Worm (Caenorhabditis elegans) whole organism, late embryonic: ENCODE data around the gene spch-1.

Experiments
- K02D7.2 ChIP-seq: sonication (generic microtip); optimal IDR thresholded peaks from 2 replicates; lab custom pipeline; 2017; ENCODE audit warnings: mild to moderate bottlenecking, missing genetic modification characterization, missing compliant biosample characterization
- K09A11.1 ChIP-seq: sonication (generic microtip); optimal IDR thresholded peaks from 2 replicates; lab custom pipeline; 2017; ENCODE audit warnings: antibody characterized with exemption, mild to moderate bottlenecking, missing genetic modification characterization, missing compliant biosample characterization; ENCODE audit not compliant: insufficient read depth
- Y22D7AL.16 ChIP-seq: sonication (generic microtip); optimal IDR thresholded peaks from 2 replicates; lab custom pipeline; 2016; ENCODE audit warnings: missing genetic modification characterization, missing compliant biosample characterization
- ahr-1 ChIP-seq: sonication (generic microtip); optimal IDR thresholded peaks from 2 replicates; lab custom pipeline; 2016; ENCODE audit warnings: missing genetic modification characterization, missing compliant biosample characterization
- ama-1 ChIP-seq: fragments of 150-350 bp; optimal IDR thresholded peaks from 2 replicates; lab custom pipeline; 2014
- ceh-14 ChIP-seq: sonication (generic microtip); optimal IDR thresholded peaks from 2 replicates; lab custom pipeline; 2016; ENCODE audit warnings: missing genotype, missing genetic modification characterization, missing compliant biosample characterization
- ceh-19 ChIP-seq: fragments of 200-800 bp; sonication (Bioruptor generic); optimal IDR thresholded peaks from 2 replicates; lab custom pipeline; 2018; ENCODE audit warnings: mild to moderate bottlenecking, missing genetic modification characterization, missing compliant biosample characterization
- ceh-24 ChIP-seq: sonication (generic microtip); optimal IDR thresholded peaks from 2 replicates; lab custom pipeline; 2016; ENCODE audit warnings: mild to moderate bottlenecking, missing genetic modification characterization, missing compliant biosample characterization
- ceh-31 ChIP-seq: sonication (generic microtip); optimal IDR thresholded peaks from 2 replicates; lab custom pipeline; 2016; ENCODE audit warnings: missing genetic modification characterization, missing compliant biosample characterization
- ceh-45 ChIP-seq: fragments of 200-800 bp; sonication (Bioruptor generic); IDR thresholded peaks from 2 replicates; pipeline ENCODE4 v1.3.6; 2022; ENCODE audit warnings: missing genetic modification reagents, missing genetic modification characterization, missing compliant biosample characterization
- ceh-48 ChIP-seq: sonication (generic microtip); optimal IDR thresholded peaks from 2 replicates; lab custom pipeline; 2016; ENCODE audit warnings: missing genetic modification characterization, inconsistent platforms, missing compliant biosample characterization
- ceh-9 ChIP-seq: sonication (generic microtip); optimal IDR thresholded peaks from 2 replicates; lab custom pipeline; 2016; ENCODE audit warnings: mild to moderate bottlenecking, missing genetic modification characterization, inconsistent platforms, missing compliant biosample characterization
- che-1 ChIP-seq: sonication (generic microtip); optimal IDR thresholded peaks from 2 replicates; lab custom pipeline; 2016; ENCODE audit warnings: mild to moderate bottlenecking, missing genetic modification characterization, missing compliant biosample characterization
- elt-2 ChIP-seq: sonication (generic microtip); optimal IDR thresholded peaks from 2 replicates; lab custom pipeline; 2016; ENCODE audit warnings: missing genetic modification reagents, missing genetic modification characterization, missing compliant biosample characterization
- elt-4 ChIP-seq: sonication (generic microtip); optimal IDR thresholded peaks from 2 replicates; lab custom pipeline; 2016; ENCODE audit warnings: missing genetic modification characterization, missing compliant biosample characterization
- eyg-1 ChIP-seq: sonication (generic microtip); optimal IDR thresholded peaks from 2 replicates; lab custom pipeline; 2016; ENCODE audit warnings: missing genotype, missing genetic modification characterization, missing compliant biosample characterization
- fax-1 ChIP-seq: sonication (generic microtip); optimal IDR thresholded peaks from 2 replicates; lab custom pipeline; 2016; ENCODE audit warnings: missing genotype, missing genetic modification characterization, missing compliant biosample characterization
- fkh-10 ChIP-seq: fragments of 150-350 bp; optimal IDR thresholded peaks from 2 replicates; lab custom pipeline; 2014; ENCODE audit warnings: missing biosample characterization, missing genetic modification reagents, missing genetic modification characterization
- fkh-6 ChIP-seq: sonication (generic microtip); optimal IDR thresholded peaks from 2 replicates; lab custom pipeline; 2016; ENCODE audit warnings: missing genetic modification characterization, missing compliant biosample characterization
- gmeb-2 ChIP-seq: sonication (generic microtip); optimal IDR thresholded peaks from 2 replicates; lab custom pipeline; 2016; ENCODE audit warnings: missing genetic modification characterization, inconsistent platforms, missing compliant biosample characterization
- hlh-13 ChIP-seq: fragments of 200-800 bp; sonication (Bioruptor generic); optimal IDR thresholded peaks from 2 replicates; lab custom pipeline; 2018; ENCODE audit warnings: mild to moderate bottlenecking, missing genetic modification characterization, missing compliant biosample characterization
- hlh-30 ChIP-seq: sonication (generic microtip); optimal IDR thresholded peaks from 2 replicates; lab custom pipeline; 2017; ENCODE audit warnings: antibody characterized with exemption, missing genetic modification characterization, missing compliant biosample characterization; ENCODE audit not compliant: insufficient read depth
- hlh-6 ChIP-seq: sonication (generic microtip); optimal IDR thresholded peaks from 2 replicates; lab custom pipeline; 2016; ENCODE audit warnings: missing genotype, missing genetic modification characterization, missing compliant biosample characterization
- lim-6 ChIP-seq: sonication (generic microtip); optimal IDR thresholded peaks from 2 replicates; lab custom pipeline; 2016; ENCODE audit warnings: missing genetic modification characterization, missing compliant biosample characterization
- madf-2 ChIP-seq: sonication (generic microtip); optimal IDR thresholded peaks from 2 replicates; lab custom pipeline; 2017; ENCODE audit warnings: missing genetic modification characterization, missing compliant biosample characterization
- nhr-232 ChIP-seq: sonication (generic microtip); optimal IDR thresholded peaks from 2 replicates; lab custom pipeline; 2016; ENCODE audit warnings: missing genetic modification characterization, missing compliant biosample characterization
- pag-3 ChIP-seq: sonication (generic microtip); optimal IDR thresholded peaks from 2 replicates; lab custom pipeline; 2016; ENCODE audit warnings: missing compliant biosample characterization, missing genetic modification characterization, borderline replicate concordance
- pha-2 ChIP-seq: sonication (generic microtip); optimal IDR thresholded peaks from 2 replicates; lab custom pipeline; 2017; ENCODE audit warnings: mild to moderate bottlenecking, missing genetic modification characterization, missing compliant biosample characterization
- pha-4 ChIP-seq: fragments of 150-350 bp; optimal IDR thresholded peaks from 2 replicates; lab custom pipeline; 2018; ENCODE audit warnings: missing biosample characterization, missing genetic modification reagents, missing genetic modification characterization
- pros-1 ChIP-seq: fragments of 150-350 bp; optimal IDR thresholded peaks from 2 replicates; lab custom pipeline; 2014; ENCODE audit warnings: missing biosample characterization, missing genetic modification reagents, missing genetic modification characterization
- sdc-2 ChIP-seq: sonication (generic microtip); optimal IDR thresholded peaks from 2 replicates; lab custom pipeline; 2016; ENCODE audit warnings: missing genotype, missing genetic modification characterization, missing compliant biosample characterization
- sox-2 ChIP-seq: fragments of 200-800 bp; sonication (Bioruptor generic); IDR thresholded peaks from 2 replicates; pipeline ENCODE4 v1.3.6; 2022; ENCODE audit warnings: missing genetic modification reagents, missing genetic modification characterization, missing compliant biosample characterization
- tbx-2 ChIP-seq: sonication (generic microtip); optimal IDR thresholded peaks from 2 replicates; lab custom pipeline; 2016; ENCODE audit warnings: missing genetic modification characterization, missing compliant biosample characterization
- unc-3 ChIP-seq, 2 experiments: fragments of 200-800 bp in 1 of 2; sonication (Bioruptor generic) in 1 of 2; sonication (generic microtip) in 1 of 2; conservative IDR thresholded peaks in 1 of 2; optimal IDR thresholded peaks in 1 of 2; 2 replicates each; pipeline versions ENCODE4 v1.3.6 to Lab custom; 2016 to 2022; ENCODE audit warnings: missing compliant biosample characterization in 2 of 2, missing genetic modification characterization in 2 of 2, missing genetic modification reagents in 1 of 2

spch-1 gene

ce11 chrIV:10140143-10140542 is 28.8 kb upstream of the spch-1 start, which contains the start of gene gst-3:
gst-3 (minus strand) TSS chrIV:10140243.
- TF ChIP-seq ceh-45 (GFP tag; lab: Robert Waterston, UW) (no peak), unc-3 (GFP tag; conservative IDR thresholded peaks at IDR 0.05; lab: Robert Waterston, UW) (no peak), unc-3 (tag; optimal IDR thresholded peaks at IDR 0.05; lab: Kevin White, UChicago) (no peak), pha-4 (tag; lab: Kevin White, UChicago) (no peak), elt-2 (tag; lab: Kevin White, UChicago) (no peak), gmeb-2 (no peak), che-1 (tag; lab: Kevin White, UChicago) (no peak), lim-6 (tag; lab: Kevin White, UChicago) (no peak), Y22D7AL.16 (tag; lab: Kevin White, UChicago) (no peak), pros-1 (no peak)

ce11 chrIV:10137804-10138203 is 26.5 kb upstream of the spch-1 start, which contains the start of gene K08F4.12:
K08F4.12 (plus strand) TSS chrIV:10138104.
- TF ChIP-seq hlh-6 (tag; lab: Kevin White, UChicago) (no peak), ceh-19 (no peak), elt-4 (tag; lab: Kevin White, UChicago) (no peak), fax-1 (tag; lab: Kevin White, UChicago) (no peak), sox-2 (GFP tag; lab: Robert Waterston, UW) (no peak), lim-6 (tag; lab: Kevin White, UChicago) (no peak), K02D7.2 (tag; lab: Kevin White, UChicago) (no peak), nhr-232 (no peak), ahr-1 (tag; lab: Kevin White, UChicago) (no peak), ceh-31 (tag; lab: Kevin White, UChicago) (no peak), sdc-2 (tag; lab: Kevin White, UChicago) (no peak), madf-2 (tag; lab: Kevin White, UChicago) (no peak), K09A11.1 (tag; lab: Kevin White, UChicago) (no peak), ama-1 (lab: Kevin White, UChicago) (no peak), hlh-13 (no peak), ceh-48 (tag; lab: Kevin White, UChicago) (no peak), fkh-6 (tag; lab: Kevin White, UChicago) (no peak)

- no peak for TF ChIP-seq madf-2 (tag; lab: Kevin White, UChicago)
- no peak for TF ChIP-seq ceh-48 (tag; lab: Kevin White, UChicago)
- TF ChIP-seq ceh-14 (tag; lab: Kevin White, UChicago): no peak
- TF ChIP-seq, all 69 proteins: peak for 0
These were observed 24.5 kb upstream of the spch-1 start, which contains the start of gene K08F4.5 for ce11 chrIV:10135817-10136216. K08F4.5 (minus strand) TSS chrIV:10135917.

- TF ChIP-seq hlh-6 (tag; lab: Kevin White, UChicago) (no peak), pag-3 (tag; lab: Kevin White, UChicago) (no peak), pha-2 (tag; lab: Kevin White, UChicago) (no peak), hlh-30 (tag; lab: Kevin White, UChicago) (no peak), ama-1 (lab: Kevin White, UChicago) (no peak), ceh-24 (tag; lab: Kevin White, UChicago) (no peak), hlh-13 (no peak), K02D7.2 (tag; lab: Kevin White, UChicago) (no peak), ceh-45 (GFP tag; lab: Robert Waterston, UW) (no peak), fkh-10 (GFP tag; lab: Kevin White, UChicago) (no peak), tbx-2 (tag; lab: Kevin White, UChicago) (no peak), madf-2 (tag; lab: Kevin White, UChicago) (no peak), ceh-9 (tag; lab: Kevin White, UChicago) (no peak), eyg-1 (no peak)
These were observed 18.6 kb upstream of the spch-1 start, which contains the start of gene glt-3 for ce11 chrIV:10129957-10130356. glt-3 (plus strand) TSS chrIV:10130257.
